Fruit fly (Drosophila melanogaster): ENCODE results near the gene Ugt303B3.

The Ugt303B3 gene

dm6 chr3R:23507376-23507775, 27.2 kb downstream of the Ugt303B3 start, which contains the start of gene CG34289:
Gene CG34289 (minus strand): TSS chr3R:23507476.
- no peak for TF ChIP-seq CTCF (optimal IDR thresholded peaks at IDR 0.05)
- no peak for TF ChIP-seq CG8478 (optimal IDR thresholded peaks at IDR 0.05)

DNA sequence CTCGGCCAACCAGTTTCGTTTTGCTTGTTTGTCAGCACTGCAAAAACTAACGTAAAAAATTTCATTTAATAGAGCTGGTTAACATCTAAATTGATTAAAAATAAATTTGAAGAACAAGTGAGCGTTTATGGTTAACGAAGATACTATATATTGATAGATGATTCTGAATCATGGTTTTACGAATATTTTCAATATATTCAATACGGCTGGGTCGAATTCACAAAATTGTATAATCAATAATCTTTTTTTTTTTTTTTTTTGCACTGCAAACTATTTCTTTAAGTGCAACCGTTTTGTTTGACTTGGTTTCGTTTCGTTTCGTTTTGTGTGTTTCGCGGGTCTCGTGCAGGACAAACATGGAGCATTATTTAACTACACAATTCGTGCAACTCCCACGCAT, 29.8 kb downstream of the Ugt303B3 start:
- TF ChIP-seq CTCF (optimal IDR thresholded peaks at IDR 0.05) (no peak), CG8478 (optimal IDR thresholded peaks at IDR 0.05) (no peak)

dm6 chr3R:23503511-23503910, 31.1 kb downstream of the Ugt303B3 start:
- TF ChIP-seq CG8478 (optimal IDR thresholded peaks at IDR 0.05) = no peak
- TF ChIP-seq CTCF (optimal IDR thresholded peaks at IDR 0.05) = no peak

- TF ChIP-seq CTCF (optimal IDR thresholded peaks at IDR 0.05) (no peak), CG8478 (optimal IDR thresholded peaks at IDR 0.05) (no peak)
These were observed 37.3 kb downstream of the Ugt303B3 start for dm6 chr3R:23497241-23497640.

DNA sequence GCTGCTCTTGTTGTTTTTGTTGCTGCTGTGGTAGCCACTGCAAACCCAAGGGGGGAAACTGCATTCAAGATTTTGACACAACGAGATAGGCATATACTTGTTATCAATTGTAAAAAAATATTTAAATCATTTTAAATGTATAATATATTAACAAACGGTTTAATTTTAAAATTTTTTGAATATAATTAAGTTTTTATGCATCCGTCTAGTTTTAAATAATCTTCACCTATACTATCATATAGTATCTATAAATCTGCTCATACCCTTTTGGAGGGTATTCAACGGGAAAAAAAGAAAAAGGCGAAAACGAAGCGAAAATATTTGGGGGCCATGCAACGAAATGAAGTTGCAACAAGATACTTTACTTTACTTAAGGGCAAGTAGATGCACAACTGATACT, 38.1 kb downstream of the Ugt303B3 start:
- TF ChIP-seq CTCF (optimal IDR thresholded peaks at IDR 0.05) (no peak), CG8478 (optimal IDR thresholded peaks at IDR 0.05) (no peak)

- TF ChIP-seq CG8478 (optimal IDR thresholded peaks at IDR 0.05) (no peak), CTCF (optimal IDR thresholded peaks at IDR 0.05) (no peak)
These were observed 47.4 kb downstream of the Ugt303B3 start, which contains the start of gene Ir94h for dm6 chr3R:23487201-23487600. Gene Ir94h (plus strand): TSS chr3R:23487501.

- TF ChIP-seq CG8478 (optimal IDR thresholded peaks at IDR 0.05) = no peak
- TF ChIP-seq CTCF (optimal IDR thresholded peaks at IDR 0.05) = no peak
These were observed 47.8 kb downstream of the Ugt303B3 start for dm6 chr3R:23486743-23487142.

- TF ChIP-seq CTCF (optimal IDR thresholded peaks at IDR 0.05) (no peak), CG8478 (optimal IDR thresholded peaks at IDR 0.05) (no peak)
These were observed 51.0 kb downstream of the Ugt303B3 start, which contains the start of gene Ir94g for dm6 chr3R:23483563-23483962. Gene Ir94g (plus strand): TSS chr3R:23483863.
